Worm (Caenorhabditis elegans) whole organism, late embryonic: ENCODE measurements around the gene K09C6.8.

Source experiments
- C38D4.7 ChIP-seq: fragments of 200-800 bp; sonication (Bioruptor generic); optimal IDR thresholded peaks from 2 replicates; lab custom pipeline; 2018; ENCODE audit warnings: mild to moderate bottlenecking, missing genetic modification characterization, moderate library complexity, missing compliant biosample characterization
- K02D7.2 ChIP-seq: sonication (generic microtip); optimal IDR thresholded peaks from 2 replicates; lab custom pipeline; 2017; ENCODE audit warnings: mild to moderate bottlenecking, missing genetic modification characterization, missing compliant biosample characterization
- K09A11.1 ChIP-seq: sonication (generic microtip); optimal IDR thresholded peaks from 2 replicates; lab custom pipeline; 2017; ENCODE audit warnings: antibody characterized with exemption, mild to moderate bottlenecking, missing genetic modification characterization, missing compliant biosample characterization; ENCODE audit not compliant: insufficient read depth
- T23F11.4 ChIP-seq: fragments of 200-800 bp; sonication (Bioruptor generic); optimal IDR thresholded peaks from 2 replicates; lab custom pipeline; 2018; ENCODE audit warnings: mild to moderate bottlenecking, missing genetic modification characterization, missing compliant biosample characterization
- Y22D7AL.16 ChIP-seq: sonication (generic microtip); optimal IDR thresholded peaks from 2 replicates; lab custom pipeline; 2016; ENCODE audit warnings: missing genetic modification characterization, missing compliant biosample characterization
- ahr-1 ChIP-seq: sonication (generic microtip); optimal IDR thresholded peaks from 2 replicates; lab custom pipeline; 2016; ENCODE audit warnings: missing genetic modification characterization, missing compliant biosample characterization
- ama-1 ChIP-seq: fragments of 150-350 bp; optimal IDR thresholded peaks from 2 replicates; lab custom pipeline; 2014
- ceh-14 ChIP-seq: sonication (generic microtip); optimal IDR thresholded peaks from 2 replicates; lab custom pipeline; 2016; ENCODE audit warnings: missing genotype, missing genetic modification characterization, missing compliant biosample characterization
- ceh-2 ChIP-seq: sonication (generic microtip); optimal IDR thresholded peaks from 2 replicates; lab custom pipeline; 2016; ENCODE audit warnings: missing genotype, missing genetic modification characterization, missing compliant biosample characterization
- ceh-22 ChIP-seq: sonication (generic microtip); optimal IDR thresholded peaks from 2 replicates; lab custom pipeline; 2017; ENCODE audit warnings: missing biosample characterization, missing genetic modification characterization
- ceh-31 ChIP-seq: sonication (generic microtip); optimal IDR thresholded peaks from 2 replicates; lab custom pipeline; 2016; ENCODE audit warnings: missing genetic modification characterization, missing compliant biosample characterization
- ceh-48 ChIP-seq: sonication (generic microtip); optimal IDR thresholded peaks from 2 replicates; lab custom pipeline; 2016; ENCODE audit warnings: missing genetic modification characterization, inconsistent platforms, missing compliant biosample characterization
- dmd-4 ChIP-seq: sonication (generic microtip); optimal IDR thresholded peaks from 2 replicates; lab custom pipeline; 2016; ENCODE audit warnings: borderline replicate concordance, missing genetic modification characterization, missing compliant biosample characterization
- elt-2 ChIP-seq: sonication (generic microtip); optimal IDR thresholded peaks from 2 replicates; lab custom pipeline; 2016; ENCODE audit warnings: missing genetic modification reagents, missing genetic modification characterization, missing compliant biosample characterization
- elt-4 ChIP-seq: sonication (generic microtip); optimal IDR thresholded peaks from 2 replicates; lab custom pipeline; 2016; ENCODE audit warnings: missing genetic modification characterization, missing compliant biosample characterization
- eyg-1 ChIP-seq: sonication (generic microtip); optimal IDR thresholded peaks from 2 replicates; lab custom pipeline; 2016; ENCODE audit warnings: missing genotype, missing genetic modification characterization, missing compliant biosample characterization
- fax-1 ChIP-seq: sonication (generic microtip); optimal IDR thresholded peaks from 2 replicates; lab custom pipeline; 2016; ENCODE audit warnings: missing genotype, missing genetic modification characterization, missing compliant biosample characterization
- fkh-10 ChIP-seq: fragments of 150-350 bp; optimal IDR thresholded peaks from 2 replicates; lab custom pipeline; 2014; ENCODE audit warnings: missing biosample characterization, missing genetic modification reagents, missing genetic modification characterization
- hlh-30 ChIP-seq: sonication (generic microtip); optimal IDR thresholded peaks from 2 replicates; lab custom pipeline; 2017; ENCODE audit warnings: antibody characterized with exemption, missing genetic modification characterization, missing compliant biosample characterization; ENCODE audit not compliant: insufficient read depth
- hlh-6 ChIP-seq: sonication (generic microtip); optimal IDR thresholded peaks from 2 replicates; lab custom pipeline; 2016; ENCODE audit warnings: missing genotype, missing genetic modification characterization, missing compliant biosample characterization
- lim-6 ChIP-seq: sonication (generic microtip); optimal IDR thresholded peaks from 2 replicates; lab custom pipeline; 2016; ENCODE audit warnings: missing genetic modification characterization, missing compliant biosample characterization
- mec-3 ChIP-seq: sonication (generic microtip); optimal IDR thresholded peaks from 2 replicates; lab custom pipeline; 2016; ENCODE audit warnings: borderline replicate concordance, missing genetic modification characterization, missing compliant biosample characterization
- nfya-1 ChIP-seq: sonication (generic microtip); optimal IDR thresholded peaks from 2 replicates; lab custom pipeline; 2017; ENCODE audit warnings: missing genetic modification characterization, mild to moderate bottlenecking, missing compliant biosample characterization, antibody characterized with exemption, moderate library complexity
- nhr-11 ChIP-seq: fragments of 150-350 bp; optimal IDR thresholded peaks from 2 replicates; lab custom pipeline; 2014; ENCODE audit warnings: missing biosample characterization, missing genetic modification characterization
- nhr-232 ChIP-seq: sonication (generic microtip); optimal IDR thresholded peaks from 2 replicates; lab custom pipeline; 2016; ENCODE audit warnings: missing genetic modification characterization, missing compliant biosample characterization
- npax-4 ChIP-seq: sonication (generic microtip); optimal IDR thresholded peaks from 2 replicates; lab custom pipeline; 2016; ENCODE audit warnings: missing genetic modification characterization, missing compliant biosample characterization
- odd-2 ChIP-seq: sonication (generic microtip); optimal IDR thresholded peaks from 2 replicates; lab custom pipeline; 2017; ENCODE audit warnings: antibody characterized with exemption, mild to moderate bottlenecking, missing genetic modification characterization, missing compliant biosample characterization
- pag-3 ChIP-seq: sonication (generic microtip); optimal IDR thresholded peaks from 2 replicates; lab custom pipeline; 2016; ENCODE audit warnings: missing compliant biosample characterization, missing genetic modification characterization, borderline replicate concordance
- pat-9 ChIP-seq: fragments of 200-800 bp; sonication (Bioruptor generic); optimal IDR thresholded peaks from 2 replicates; lab custom pipeline; 2018; ENCODE audit warnings: mild to moderate bottlenecking, missing genetic modification characterization, moderate library complexity, missing compliant biosample characterization
- pha-4 ChIP-seq: fragments of 150-350 bp; optimal IDR thresholded peaks from 2 replicates; lab custom pipeline; 2018; ENCODE audit warnings: missing biosample characterization, missing genetic modification reagents, missing genetic modification characterization
- pros-1 ChIP-seq: fragments of 150-350 bp; optimal IDR thresholded peaks from 2 replicates; lab custom pipeline; 2014; ENCODE audit warnings: missing biosample characterization, missing genetic modification reagents, missing genetic modification characterization
- sdc-2 ChIP-seq: sonication (generic microtip); optimal IDR thresholded peaks from 2 replicates; lab custom pipeline; 2016; ENCODE audit warnings: missing genotype, missing genetic modification characterization, missing compliant biosample characterization
- sox-2 ChIP-seq: fragments of 200-800 bp; sonication (Bioruptor generic); IDR thresholded peaks from 2 replicates; pipeline ENCODE4 v1.3.6; 2022; ENCODE audit warnings: missing genetic modification reagents, missing genetic modification characterization, missing compliant biosample characterization
- tbx-2 ChIP-seq: sonication (generic microtip); optimal IDR thresholded peaks from 2 replicates; lab custom pipeline; 2016; ENCODE audit warnings: missing genetic modification characterization, missing compliant biosample characterization
- tbx-7 ChIP-seq: sonication (generic microtip); optimal IDR thresholded peaks from 2 replicates; lab custom pipeline; 2016; ENCODE audit warnings: missing genotype, missing genetic modification characterization, missing compliant biosample characterization
- unc-3 ChIP-seq, 2 experiments: fragments of 200-800 bp in 1 of 2; sonication (Bioruptor generic) in 1 of 2; sonication (generic microtip) in 1 of 2; conservative IDR thresholded peaks in 1 of 2; optimal IDR thresholded peaks in 1 of 2; 2 replicates each; pipeline versions ENCODE4 v1.3.6 to Lab custom; 2016 to 2022; ENCODE audit warnings: missing compliant biosample characterization in 2 of 2, missing genetic modification characterization in 2 of 2, missing genetic modification reagents in 1 of 2
- unc-42 ChIP-seq: sonication (generic microtip); optimal IDR thresholded peaks from 2 replicates; lab custom pipeline; 2016; ENCODE audit warnings: missing genotype, missing genetic modification characterization, missing compliant biosample characterization
- unc-86 ChIP-seq: sonication (generic microtip); optimal IDR thresholded peaks from 2 replicates; lab custom pipeline; 2016; ENCODE audit warnings: missing genetic modification characterization, missing compliant biosample characterization
- zip-5 ChIP-seq: sonication (generic microtip); optimal IDR thresholded peaks from 2 replicates; lab custom pipeline; 2016; ENCODE audit warnings: missing genetic modification characterization, missing compliant biosample characterization
- ztf-16 ChIP-seq: sonication (generic microtip); optimal IDR thresholded peaks from 2 replicates; lab custom pipeline; 2017; ENCODE audit warnings: missing genetic modification characterization, missing compliant biosample characterization

Gene K09C6.8

ce11 chrV:875945-876344, 32.9 kb upstream of the K09C6.8 start, which contains the start of gene T02B11.9:
Gene T02B11.9, plus strand, starts transcription at chrV:876245.
- TF ChIP-seq ceh-2 (tag; lab: Kevin White, UChicago) (no peak), unc-3 (GFP tag; conservative IDR thresholded peaks at IDR 0.05; lab: Robert Waterston, UW) (no peak), unc-3 (tag; optimal IDR thresholded peaks at IDR 0.05; lab: Kevin White, UChicago) (no peak), ceh-22 (tag; lab: Kevin White, UChicago) (no peak), unc-86 (tag; lab: Kevin White, UChicago) (no peak), tbx-7 (tag; lab: Kevin White, UChicago) (no peak), pat-9 (no peak)

ce11 chrV:871029-871428, 28.0 kb upstream of the K09C6.8 start, which contains the start of gene T02B11.4:
Gene T02B11.4, minus strand, starts transcription at chrV:871129.
- no peak for TF ChIP-seq pag-3 (tag; lab: Kevin White, UChicago)
- TF ChIP-seq ztf-16, result no peak
- no peak for TF ChIP-seq K02D7.2
- no peak for TF ChIP-seq nfya-1
- TF ChIP-seq pha-4 (tag; lab: Kevin White, UChicago), result no peak
- TF ChIP-seq eyg-1, result no peak
- no peak for TF ChIP-seq Y22D7AL.16 (tag; lab: Kevin White, UChicago)
- TF ChIP-seq nhr-232 (tag; lab: Kevin White, UChicago), result no peak
- TF ChIP-seq K09A11.1 (tag; lab: Kevin White, UChicago), result no peak
- TF ChIP-seq ceh-14, result no peak
- no peak for TF ChIP-seq ceh-48
- TF ChIP-seq zip-5 (tag; lab: Kevin White, UChicago), result no peak
- no peak for TF ChIP-seq ceh-22 (tag; lab: Kevin White, UChicago)
- TF ChIP-seq lim-6 (tag; lab: Kevin White, UChicago), result no peak
- no peak for TF ChIP-seq npax-4 (tag; lab: Kevin White, UChicago)
- no peak for TF ChIP-seq C38D4.7 (GFP tag; lab: Kevin White, UChicago)
- no peak for TF ChIP-seq fkh-10 (GFP tag; lab: Kevin White, UChicago)
- TF ChIP-seq T23F11.4 (GFP tag; lab: Kevin White, UChicago), result no peak
- no peak for TF ChIP-seq tbx-2 (tag; lab: Kevin White, UChicago)
- no peak for TF ChIP-seq unc-86 (tag; lab: Kevin White, UChicago)

- TF ChIP-seq elt-4 (tag; lab: Kevin White, UChicago) (no peak), dmd-4 (no peak), odd-2 (tag; lab: Kevin White, UChicago) (no peak)
Measured at ce11 chrV:866729-867128, 23.7 kb upstream of the K09C6.8 start, which contains the start of gene T02B11.3. Gene T02B11.3, minus strand, starts transcription at chrV:866829.

ce11 chrV:858841-859456, 15.9 kb upstream of the K09C6.8 start:
- TF ChIP-seq sox-2 (0 out of 2 replicates have a peak, but pooled peaks have one; percentile 36), mec-3 (tag; lab: Kevin White, UChicago) (no peak)

ce11 chrV:856549-856948, 13.5 kb upstream of the K09C6.8 start, which contains the start of gene K09C6.2:
Gene K09C6.2, plus strand, starts transcription at chrV:856849.
- TF ChIP-seq ama-1 (lab: Kevin White, UChicago) (no peak), hlh-6 (no peak), nhr-11 (tag; lab: Kevin White, UChicago) (no peak), elt-2 (no peak), dmd-4 (no peak), fax-1 (no peak), hlh-30 (tag; lab: Kevin White, UChicago) (no peak), sox-2 (no peak), ahr-1 (tag; lab: Kevin White, UChicago) (no peak), ceh-31 (tag; lab: Kevin White, UChicago) (no peak), unc-42 (tag; lab: Kevin White, UChicago) (no peak), pag-3 (tag; lab: Kevin White, UChicago) (no peak), T23F11.4 (GFP tag; lab: Kevin White, UChicago) (no peak), pros-1 (tag; lab: Kevin White, UChicago) (no peak), sdc-2 (tag; lab: Kevin White, UChicago) (no peak)
- TF ChIP-seq, all 69 proteins: peak for 0
